Worm (Caenorhabditis elegans): ENCODE data around the gene clec-264.

DNA sequence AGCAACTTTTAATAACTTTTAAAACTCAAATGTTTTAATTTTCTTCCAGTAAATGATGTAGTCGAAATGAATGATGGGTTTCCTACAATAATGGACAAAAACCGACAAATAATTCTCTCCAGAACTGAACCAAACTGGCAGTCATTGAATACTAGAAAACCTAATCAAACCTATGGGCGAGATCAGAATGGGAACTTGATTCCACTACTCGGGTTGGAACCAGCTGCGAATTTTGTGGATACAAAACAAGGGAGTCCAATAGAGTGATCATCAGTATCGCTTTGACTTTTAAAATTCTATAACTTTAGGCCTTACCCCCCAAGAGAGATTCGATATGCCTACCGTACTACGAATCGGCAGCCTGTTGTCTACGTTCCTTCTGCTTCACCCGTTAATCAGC, 23.9 kb downstream of the clec-264 start:
- TF ChIP-seq ceh-18 (tag; optimal IDR thresholded peaks at IDR 0.05) (no peak), pha-4 (tag; optimal IDR thresholded peaks at IDR 0.05) (no peak), zip-5 (tag; optimal IDR thresholded peaks at IDR 0.05) (no peak), Y22D7AL.16 (tag; optimal IDR thresholded peaks at IDR 0.05) (no peak), nhr-232 (tag; optimal IDR thresholded peaks at IDR 0.05) (no peak), pqm-1 (tag; optimal IDR thresholded peaks at IDR 0.05) (no peak), ceh-30 (tag; optimal IDR thresholded peaks at IDR 0.05) (no peak), lin-11 (tag; optimal IDR thresholded peaks at IDR 0.05) (no peak), tbx-2 (tag; optimal IDR thresholded peaks at IDR 0.05) (no peak), hlh-8 (tag; optimal IDR thresholded peaks at IDR 0.05) (no peak), hlh-30 (tag; optimal IDR thresholded peaks at IDR 0.05; ENCODE audit: insufficient read depth) (no peak), unc-3 (GFP tag; conservative IDR thresholded peaks at IDR 0.05) (no peak), unc-3 (tag; optimal IDR thresholded peaks at IDR 0.05) (no peak)

Data from whole organism, late embryonic.